Worm (Caenorhabditis elegans): ENCODE measurements around the gene T25G12.6.

DNA sequence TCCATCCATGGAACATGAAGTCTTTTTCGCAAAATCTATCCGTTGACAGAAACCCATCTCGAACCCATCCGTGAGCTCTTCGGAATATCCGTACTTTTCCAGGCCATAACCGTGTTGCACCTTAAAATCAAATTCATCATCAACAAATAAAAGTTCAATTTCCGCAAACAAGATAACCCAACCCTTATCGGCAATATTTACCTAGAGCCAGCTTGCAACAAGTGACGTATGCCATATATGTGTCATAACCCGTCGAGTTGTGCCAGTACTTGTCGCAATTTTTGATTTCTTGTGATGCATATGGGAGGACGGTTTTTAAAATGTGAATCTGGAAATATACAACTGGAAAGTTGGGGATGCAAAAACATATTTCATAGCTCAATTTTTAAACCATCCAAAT lies 24.2 kb downstream of the T25G12.6 start:
- no peak for TF ChIP-seq snpc-4 (tag; optimal IDR thresholded peaks at IDR 0.05)
- TF ChIP-seq mep-1 (tag; optimal IDR thresholded peaks at IDR 0.05): no peak
- no peak for TF ChIP-seq ceh-83 (GFP tag; optimal IDR thresholded peaks at IDR 0.05)
- TF ChIP-seq nhr-76 (tag; optimal IDR thresholded peaks at IDR 0.05): no peak
- no peak for TF ChIP-seq blmp-1 (tag; optimal IDR thresholded peaks at IDR 0.05)
- no peak for TF ChIP-seq sptf-1 (tag; optimal IDR thresholded peaks at IDR 0.05)
- no peak for TF ChIP-seq pha-4 (tag; optimal IDR thresholded peaks at IDR 0.05)
- TF ChIP-seq zip-8 (tag; optimal IDR thresholded peaks at IDR 0.05): no peak
- TF ChIP-seq nhr-28 (tag; optimal IDR thresholded peaks at IDR 0.05): no peak
- no peak for TF ChIP-seq nhr-237 (tag; optimal IDR thresholded peaks at IDR 0.05)
